Fruit fly (Drosophila melanogaster): Measurements from ENCODE around the gene CG46426.

dm6 chr2L:11829277-11829676, 13.4 kb upstream of the CG46426 start, which contains the start of gene esc:
- TF ChIP-seq tup (GFP tag; optimal IDR thresholded peaks at IDR 0.05), result no peak
- TF ChIP-seq kah (GFP tag; optimal IDR thresholded peaks at IDR 0.05), result no peak
